Fruit fly (Drosophila melanogaster): ENCODE results near the gene mxt.

- TF ChIP-seq pad (GFP tag; optimal IDR thresholded peaks at IDR 0.05) (no peak), bab1 (GFP tag; optimal IDR thresholded peaks at IDR 0.05) (no peak), CG12768 (GFP tag; optimal IDR thresholded peaks at IDR 0.05) (no peak)
Measured at dm6 chr2L:4822258-4822657, 24.8 kb downstream of the mxt start.

Measured in whole organism, adult.